Worm (Caenorhabditis elegans) whole organism, L4 larva: ENCODE measurements around the gene C01G12.5.

Experiments used
- F49E8.2 ChIP-seq: sonication (generic microtip); optimal IDR thresholded peaks from 2 replicates; lab custom pipeline; 2016; ENCODE audit warnings: missing compliant biosample characterization, mild to moderate bottlenecking, missing genetic modification characterization, borderline replicate concordance
- aly-2 ChIP-seq: sonication (generic microtip); optimal IDR thresholded peaks from 2 replicates; lab custom pipeline; 2018; ENCODE audit warnings: missing biosample characterization, missing genetic modification characterization
- ces-1 ChIP-seq: fragments of 150-350 bp; sonication (generic microtip); optimal IDR thresholded peaks from 4 replicates; lab custom pipeline; 2014; ENCODE audit warnings: missing biosample characterization, missing genetic modification reagents, missing genetic modification characterization
- fos-1 ChIP-seq: fragments of 150-350 bp; optimal IDR thresholded peaks from 2 replicates; lab custom pipeline; 2014; ENCODE audit warnings: missing biosample characterization, missing genetic modification characterization
- hlh-11 ChIP-seq: fragments of 200-800 bp; sonication (Bioruptor generic); optimal IDR thresholded peaks from 2 replicates; lab custom pipeline; 2018; ENCODE audit warnings: mild to moderate bottlenecking, missing genetic modification characterization, missing compliant biosample characterization
- nhr-25 ChIP-seq: sonication (generic microtip); optimal IDR thresholded peaks from 2 replicates; lab custom pipeline; 2017; ENCODE audit warnings: missing genetic modification characterization, mild to moderate bottlenecking, missing compliant biosample characterization, antibody characterized with exemption, moderate library complexity, borderline replicate concordance; ENCODE audit not compliant: insufficient read depth
- nhr-41 ChIP-seq: fragments of 200-800 bp; sonication (Bioruptor generic); IDR thresholded peaks from 2 replicates; pipeline ENCODE4 v1.3.6; 2022; ENCODE audit warnings: missing genetic modification reagents, missing genetic modification characterization, missing compliant biosample characterization
- nhr-48 ChIP-seq: sonication (generic microtip); optimal IDR thresholded peaks from 2 replicates; lab custom pipeline; 2016; ENCODE audit warnings: mild to moderate bottlenecking, missing genetic modification characterization, missing compliant biosample characterization
- pha-4 ChIP-seq, 2 experiments: fragments of 150-350 bp in 1 of 2; fragments of 200-800 bp in 1 of 2; sonication (Bioruptor generic) in 1 of 2; IDR thresholded peaks in 1 of 2; optimal IDR thresholded peaks in 1 of 2; 2 replicates each; pipeline versions ENCODE4 v1.3.6 to Lab custom; 2014 to 2022; ENCODE audit warnings: missing genetic modification characterization in 2 of 2, missing genetic modification reagents in 2 of 2, missing biosample characterization in 1 of 2, missing compliant biosample characterization in 1 of 2
- snpc-1.2 ChIP-seq: fragments of 200-800 bp; sonication (Bioruptor generic); IDR thresholded peaks from 2 replicates; pipeline ENCODE4 v1.3.6; 2022; ENCODE audit warnings: missing genetic modification reagents, missing genetic modification characterization, missing compliant biosample characterization
- tag-97 ChIP-seq: fragments of 200-800 bp; sonication (Bioruptor generic); IDR thresholded peaks from 2 replicates; pipeline ENCODE4 v1.3.6; 2022; ENCODE audit warnings: missing genetic modification characterization, missing compliant biosample characterization

- TF ChIP-seq fos-1 = no peak
- no peak for TF ChIP-seq F49E8.2 (tag; lab: Kevin White, UChicago)
- TF ChIP-seq nhr-25 (tag; lab: Kevin White, UChicago) = no peak
- TF ChIP-seq aly-2 (tag; lab: Kevin White, UChicago) = no peak
- no peak for TF ChIP-seq nhr-41
- no peak for TF ChIP-seq hlh-11 (tag; lab: Kevin White, UChicago)
- TF ChIP-seq pha-4 (GFP tag; IDR thresholded peaks at IDR 0.05; lab: Robert Waterston, UW) = no peak
- no peak for TF ChIP-seq pha-4 (tag; optimal IDR thresholded peaks at IDR 0.05; lab: Kevin White, UChicago)
- no peak for TF ChIP-seq nhr-48 (tag; lab: Kevin White, UChicago)
- no peak for TF ChIP-seq ces-1 (GFP tag; lab: Kevin White, UChicago)
- no peak for TF ChIP-seq tag-97
- TF ChIP-seq snpc-1.2 = no peak
These were observed 21.2 kb upstream of the C01G12.5 start for ce11 chrII:14608508-14608907.
